Worm (Caenorhabditis elegans): Measurements from ENCODE around the gene W07B8.4.

DNA sequence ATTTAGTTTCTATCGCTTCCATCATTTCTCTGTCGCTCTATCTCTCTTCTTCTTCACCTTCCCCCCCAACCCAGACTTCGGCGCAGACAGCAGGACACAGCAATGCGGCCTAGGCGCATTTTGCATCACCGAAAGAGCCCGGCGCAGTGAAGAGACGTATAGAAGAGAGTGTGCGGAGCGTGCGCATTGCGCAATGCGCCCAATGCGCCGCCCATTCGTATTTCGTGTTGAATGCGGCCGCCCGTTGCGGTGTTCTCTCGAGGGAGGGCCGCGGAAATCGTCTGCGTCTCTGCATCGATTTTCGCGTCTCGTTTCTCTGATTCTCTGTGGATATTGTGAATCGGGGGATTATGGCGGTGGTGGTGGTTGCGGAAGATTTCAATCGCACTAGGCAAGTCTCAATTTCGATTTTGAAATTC, 19.6 kb upstream of the W07B8.4 start:
- TF ChIP-seq nhr-237 (tag; optimal IDR thresholded peaks at IDR 0.05) = peak; percentile 81
- TF ChIP-seq ztf-7 (tag; optimal IDR thresholded peaks at IDR 0.05) = peak; percentile 23
- TF ChIP-seq lsy-2 (tag; optimal IDR thresholded peaks at IDR 0.05) = peak; percentile 93 to 95
- TF ChIP-seq nhr-76 (tag; optimal IDR thresholded peaks at IDR 0.05) = peak; percentile 42
- TF ChIP-seq lin-39 (tag; optimal IDR thresholded peaks at IDR 0.05) = peak; percentile 3
- peak; percentile 1 for TF ChIP-seq ama-1 (optimal IDR thresholded peaks at IDR 0.05)
- TF ChIP-seq ztf-11 (tag; optimal IDR thresholded peaks at IDR 0.05) = no peak
- peak; percentile 45 to 100 for TF ChIP-seq unc-62 (GFP tag; optimal IDR thresholded peaks at IDR 0.05 in 1 of 2)
- no peak for TF ChIP-seq unc-62 (tag; optimal IDR thresholded peaks at IDR 0.05)
- TF ChIP-seq nhr-6 (tag; optimal IDR thresholded peaks at IDR 0.05) = peak; percentile 90
- TF ChIP-seq jun-1 (tag; optimal IDR thresholded peaks at IDR 0.05) = peak; percentile 96
- TF ChIP-seq tag-97 (GFP tag; IDR thresholded peaks at IDR 0.05) = no peak
- TF ChIP-seq hif-1 (tag; optimal IDR thresholded peaks at IDR 0.05) = peak; percentile 93 to 95
- TF ChIP-seq nhr-42 (GFP tag; IDR thresholded peaks at IDR 0.05) = peak; percentile 97
- TF ChIP-seq mes-2 (tag; optimal IDR thresholded peaks at IDR 0.05; ENCODE audit: poor library complexity, severe bottlenecking) = peak; percentile 73

Data from whole organism, L4 larva.